Fruit fly (Drosophila melanogaster) whole organism, adult: Measurements from ENCODE around the gene CG43759.

Source experiments
- CG11617 ChIP-seq: fragments of 200-800 bp; sonication (Bioruptor generic); optimal IDR thresholded peaks from 2 replicates; lab custom pipeline; 2017; ENCODE audit warnings: mild to moderate bottlenecking, missing biosample characterization, missing genetic modification reagents, missing genetic modification characterization
- CG12768 ChIP-seq: fragments of 200-800 bp; sonication (Bioruptor generic); optimal IDR thresholded peaks from 2 replicates; lab custom pipeline; 2017; ENCODE audit warnings: missing biosample characterization, missing genetic modification characterization, mild to moderate bottlenecking, moderate library complexity, missing genetic modification reagents
- CG14711 ChIP-seq: fragments of 200-800 bp; sonication (Bioruptor generic); optimal IDR thresholded peaks from 2 replicates; lab custom pipeline; 2018; ENCODE audit warnings: missing biosample characterization, mild to moderate bottlenecking, missing genetic modification characterization, moderate library complexity
- CG1620 ChIP-seq: fragments of 200-800 bp; sonication (Bioruptor generic); optimal IDR thresholded peaks from 2 replicates; lab custom pipeline; 2016; ENCODE audit warnings: missing biosample characterization, missing genetic modification characterization
- CG33017 ChIP-seq: fragments of 200-800 bp; sonication (Bioruptor generic); optimal IDR thresholded peaks from 2 replicates; lab custom pipeline; 2018; ENCODE audit warnings: missing biosample characterization, mild to moderate bottlenecking, missing genetic modification characterization, moderate library complexity
- CG5204 ChIP-seq: fragments of 200-800 bp; sonication (Bioruptor generic); optimal IDR thresholded peaks from 2 replicates; lab custom pipeline; 2016; ENCODE audit warnings: missing biosample characterization, missing genetic modification characterization
- CG7045 ChIP-seq: fragments of 200-800 bp; sonication (Bioruptor generic); optimal IDR thresholded peaks from 2 replicates; lab custom pipeline; 2017; ENCODE audit warnings: missing biosample characterization, mild to moderate bottlenecking, missing genetic modification characterization
- CG7101 ChIP-seq: fragments of 200-800 bp; sonication (Bioruptor generic); optimal IDR thresholded peaks from 2 replicates; lab custom pipeline; 2018; ENCODE audit warnings: missing biosample characterization, mild to moderate bottlenecking, missing genetic modification characterization, moderate library complexity
- Clk ChIP-seq: fragments of 200-800 bp; sonication (Bioruptor generic); optimal IDR thresholded peaks from 2 replicates; lab custom pipeline; 2017; ENCODE audit warnings: missing biosample characterization, missing genetic modification characterization
- Crg-1 ChIP-seq: fragments of 200-800 bp; sonication (Bioruptor generic); optimal IDR thresholded peaks from 2 replicates; lab custom pipeline; 2016; ENCODE audit warnings: missing biosample characterization, missing genetic modification characterization
- Hr96 ChIP-seq: fragments of 200-800 bp; sonication (Bioruptor generic); optimal IDR thresholded peaks from 2 replicates; lab custom pipeline; 2016; ENCODE audit warnings: missing biosample characterization, missing genetic modification characterization
- Mnt ChIP-seq: fragments of 200-800 bp; sonication (Bioruptor generic); optimal IDR thresholded peaks from 2 replicates; lab custom pipeline; 2016; ENCODE audit warnings: missing biosample characterization, mild to moderate bottlenecking, missing genetic modification characterization
- bab1 ChIP-seq: fragments of 200-800 bp; sonication (Bioruptor generic); optimal IDR thresholded peaks from 3 replicates; lab custom pipeline; 2019; ENCODE audit warnings: missing biosample characterization, mild to moderate bottlenecking, missing genetic modification characterization, moderate library complexity
- cic ChIP-seq: fragments of 200-800 bp; sonication (Bioruptor generic); optimal IDR thresholded peaks from 2 replicates; lab custom pipeline; 2017; ENCODE audit warnings: missing biosample characterization, mild to moderate bottlenecking, missing genetic modification characterization, moderate library complexity
- cnc ChIP-seq, 2 experiments: fragments of >200 bp; optimal IDR thresholded peaks; 2 replicates each; lab custom pipeline; 2017
- kay ChIP-seq: fragments of 200-800 bp; sonication (Bioruptor generic); peaks from one replicate; lab custom pipeline; 2016; ENCODE audit warnings: missing biosample characterization, missing genetic modification characterization, borderline replicate concordance
- ovo ChIP-seq: fragments of 200-800 bp; sonication (Bioruptor generic); optimal IDR thresholded peaks from 2 replicates; lab custom pipeline; 2016; ENCODE audit warnings: missing biosample characterization, missing genetic modification characterization
- pad ChIP-seq: fragments of 200-800 bp; sonication (Bioruptor generic); optimal IDR thresholded peaks from 3 replicates; lab custom pipeline; 2017; ENCODE audit warnings: missing biosample characterization, missing genetic modification characterization, mild to moderate bottlenecking, moderate library complexity, missing genetic modification reagents
- tj ChIP-seq: fragments of 200-800 bp; sonication (Bioruptor generic); optimal IDR thresholded peaks from 3 replicates; lab custom pipeline; 2017; ENCODE audit warnings: missing biosample characterization, mild to moderate bottlenecking, missing genetic modification characterization, moderate library complexity
- toe ChIP-seq: fragments of 200-800 bp; sonication (Bioruptor generic); optimal IDR thresholded peaks from 2 replicates; lab custom pipeline; 2016; ENCODE audit warnings: missing biosample characterization, missing genetic modification characterization

Gene CG43759

dm6 chrX:18946832-18947231 lies 16.7 kb downstream of the CG43759 start:
- no peak for TF ChIP-seq cnc (optimal IDR thresholded peaks at IDR 0.05; lab: Kevin White, UChicago)
- TF ChIP-seq Hr96: no peak
- no peak for TF ChIP-seq tj
- TF ChIP-seq bab1 (GFP tag; lab: Kevin White, UChicago): no peak
- TF ChIP-seq ovo (GFP tag; lab: Kevin White, UChicago): no peak
- TF ChIP-seq CG7101 (tag; lab: Kevin White, UChicago): no peak
- no peak for TF ChIP-seq CG5204
- TF ChIP-seq cic (GFP tag; lab: Kevin White, UChicago): no peak
- no peak for TF ChIP-seq pad (GFP tag; lab: Kevin White, UChicago)
- TF ChIP-seq CG14711 (tag; lab: Kevin White, UChicago): no peak
- no peak for TF ChIP-seq Mnt (GFP tag; lab: Kevin White, UChicago)
- no peak for TF ChIP-seq toe (GFP tag; lab: Kevin White, UChicago)
- no peak for TF ChIP-seq CG33017 (tag; lab: Kevin White, UChicago)
- no peak for TF ChIP-seq CG11617 (GFP tag; lab: Kevin White, UChicago)
- TF ChIP-seq Crg-1 (GFP tag; lab: Kevin White, UChicago): no peak
- no peak for TF ChIP-seq CG1620 (GFP tag; lab: Kevin White, UChicago)
- TF ChIP-seq CG12768 (GFP tag; lab: Kevin White, UChicago): no peak

dm6 chrX:18951220-18951867 lies 21.2 kb downstream of the CG43759 start:
- TF ChIP-seq CG11617 (GFP tag; lab: Kevin White, UChicago): no peak
- no peak for TF ChIP-seq bab1 (GFP tag; lab: Kevin White, UChicago)

dm6 chrX:18956601-18957000 lies 26.5 kb downstream of the CG43759 start:
- TF ChIP-seq CG14711 (tag; lab: Kevin White, UChicago): no peak
- TF ChIP-seq CG11617 (GFP tag; lab: Kevin White, UChicago): no peak

- no peak for TF ChIP-seq ovo (GFP tag; lab: Kevin White, UChicago)
- no peak for TF ChIP-seq CG12768 (GFP tag; lab: Kevin White, UChicago)
These were observed 42.9 kb downstream of the CG43759 start for dm6 chrX:18972917-18973533.

- TF ChIP-seq CG11617 (GFP tag; lab: Kevin White, UChicago) (no peak), Clk (GFP tag; lab: Kevin White, UChicago) (no peak), kay (GFP tag; lab: Kevin White, UChicago) (no peak), CG1620 (GFP tag; lab: Kevin White, UChicago) (no peak), CG7045 (GFP tag; lab: Kevin White, UChicago) (no peak), CG12768 (GFP tag; lab: Kevin White, UChicago) (no peak), bab1 (GFP tag; lab: Kevin White, UChicago) (no peak), CG33017 (tag; lab: Kevin White, UChicago) (no peak), Crg-1 (GFP tag; lab: Kevin White, UChicago) (no peak), CG5204 (no peak), CG14711 (tag; lab: Kevin White, UChicago) (no peak), Hr96 (no peak), tj (no peak), toe (GFP tag; lab: Kevin White, UChicago) (no peak), ovo (GFP tag; lab: Kevin White, UChicago) (no peak), pad (GFP tag; lab: Kevin White, UChicago) (no peak), Mnt (GFP tag; lab: Kevin White, UChicago) (no peak)
These were observed 44.5 kb downstream of the CG43759 start for dm6 chrX:18974625-18975024.

dm6 chrX:18980215-18980786 lies 50.2 kb downstream of the CG43759 start:
- TF ChIP-seq CG1620 (GFP tag; lab: Kevin White, UChicago): no peak
- no peak for TF ChIP-seq CG11617 (GFP tag; lab: Kevin White, UChicago)
- TF ChIP-seq toe (GFP tag; lab: Kevin White, UChicago): no peak
- TF ChIP-seq tj: no peak
- no peak for TF ChIP-seq Hr96
- TF ChIP-seq Crg-1 (GFP tag; lab: Kevin White, UChicago): no peak
- TF ChIP-seq pad (GFP tag; lab: Kevin White, UChicago): no peak
- no peak for TF ChIP-seq CG14711 (tag; lab: Kevin White, UChicago)
- no peak for TF ChIP-seq CG12768 (GFP tag; lab: Kevin White, UChicago)
